Worm (Caenorhabditis elegans) whole organism, mixed stage, embryonic: ENCODE measurements around the gene T23E7.6.

Source experiments
- blmp-1 ChIP-seq: fragments of 150-350 bp; optimal IDR thresholded peaks from 2 replicates; lab custom pipeline; 2014; ENCODE audit warnings: missing biosample characterization, missing genetic modification characterization
- elt-1 ChIP-seq: sonication (generic microtip); optimal IDR thresholded peaks from 2 replicates; lab custom pipeline; 2017; ENCODE audit warnings: missing genetic modification characterization, mild to moderate bottlenecking, missing compliant biosample characterization, antibody characterized with exemption, moderate library complexity, borderline replicate concordance; ENCODE audit not compliant: insufficient read depth
- elt-3 ChIP-seq: fragments of 150-350 bp; optimal IDR thresholded peaks from 2 replicates; lab custom pipeline; 2014; ENCODE audit warnings: missing biosample characterization, missing genetic modification characterization
- lsy-2 ChIP-seq: fragments of 150-350 bp; optimal IDR thresholded peaks from 2 replicates; lab custom pipeline; 2014; ENCODE audit warnings: missing biosample characterization, missing genetic modification characterization
- mep-1 ChIP-seq: fragments of 150-350 bp; optimal IDR thresholded peaks from 2 replicates; lab custom pipeline; 2017; ENCODE audit warnings: missing biosample characterization, missing genetic modification reagents, missing genetic modification characterization, inconsistent platforms
- mls-2 ChIP-seq: sonication (generic microtip); optimal IDR thresholded peaks from 2 replicates; lab custom pipeline; 2016; ENCODE audit warnings: mild to moderate bottlenecking, missing genetic modification characterization, moderate library complexity, missing compliant biosample characterization
- nhr-12 ChIP-seq: fragments of 150-350 bp; optimal IDR thresholded peaks from 2 replicates; lab custom pipeline; 2014; ENCODE audit warnings: missing biosample characterization, missing genetic modification characterization
- pha-4 ChIP-seq: fragments of 150-350 bp; optimal IDR thresholded peaks from 2 replicates; lab custom pipeline; 2018; ENCODE audit warnings: missing biosample characterization, missing genetic modification reagents, missing genetic modification characterization
- sem-2 ChIP-seq: fragments of 200-800 bp; sonication (Bioruptor generic); optimal IDR thresholded peaks from 2 replicates; lab custom pipeline; 2018; ENCODE audit warnings: mild to moderate bottlenecking, missing genetic modification characterization, missing compliant biosample characterization
- snpc-4 ChIP-seq: fragments of 150-350 bp; optimal IDR thresholded peaks from 2 replicates; lab custom pipeline; 2014; ENCODE audit warnings: missing biosample characterization, missing genetic modification characterization
- ztf-11 ChIP-seq: fragments of 150-350 bp; optimal IDR thresholded peaks from 2 replicates; lab custom pipeline; 2014; ENCODE audit warnings: missing biosample characterization, missing genetic modification characterization

- TF ChIP-seq blmp-1: no peak
- TF ChIP-seq snpc-4: no peak
- TF ChIP-seq lsy-2 (tag; lab: Kevin White, UChicago): no peak
- TF ChIP-seq nhr-12: no peak
- no peak for TF ChIP-seq elt-3 (tag; lab: Kevin White, UChicago)
- TF ChIP-seq ztf-11: no peak
- no peak for TF ChIP-seq pha-4
- no peak for TF ChIP-seq sem-2 (GFP tag; lab: Kevin White, UChicago)
- TF ChIP-seq elt-1 (tag; lab: Kevin White, UChicago): no peak
- TF ChIP-seq mls-2: no peak
- TF ChIP-seq mep-1 (tag; lab: Kevin White, UChicago): no peak
Observed at ce11 chrX:17631703-17632102, 52.9 kb downstream of the T23E7.6 start.
